Worm (Caenorhabditis elegans) whole organism, L4 larva: ENCODE measurements around the gene T12E12.6.

ENCODE experiments used
- F26F4.8 ChIP-seq: fragments of 200-800 bp; sonication (Bioruptor generic); conservative IDR thresholded peaks from 2 replicates; pipeline ENCODE4 v1.3.6; 2022; ENCODE audit warnings: missing genetic modification characterization, missing compliant biosample characterization
- T26A8.4 ChIP-seq: fragments of 200-800 bp; sonication (Bioruptor generic); IDR thresholded peaks from 2 replicates; pipeline ENCODE4 v1.3.6; 2022; ENCODE audit warnings: missing genetic modification characterization, missing compliant biosample characterization
- Y105C5A.15 ChIP-seq: fragments of 200-800 bp; sonication (Bioruptor generic); IDR thresholded peaks from 2 replicates; pipeline ENCODE4 v1.3.6; 2022; ENCODE audit warnings: missing genetic modification characterization, missing compliant biosample characterization
- Y48G9A.11 ChIP-seq: fragments of 200-800 bp; sonication (Bioruptor generic); IDR thresholded peaks from 2 replicates; pipeline ENCODE4 v1.3.6; 2022; ENCODE audit warnings: missing genetic modification reagents, missing genetic modification characterization, missing compliant biosample characterization
- Y75B8A.6 ChIP-seq: fragments of 200-800 bp; sonication (Bioruptor generic); IDR thresholded peaks from 2 replicates; pipeline ENCODE4 v1.3.6; 2022; ENCODE audit warnings: missing genetic modification reagents, missing genetic modification characterization, missing compliant biosample characterization
- aha-1 ChIP-seq: fragments of 150-350 bp; peaks from one replicate; lab custom pipeline; 2014; ENCODE audit warnings: missing biosample characterization, missing genetic modification characterization
- aly-2 ChIP-seq: sonication (generic microtip); optimal IDR thresholded peaks from 2 replicates; lab custom pipeline; 2018; ENCODE audit warnings: missing biosample characterization, missing genetic modification characterization
- ama-1 ChIP-seq: fragments of 150-350 bp; optimal IDR thresholded peaks from 2 replicates; lab custom pipeline; 2014; ENCODE audit warnings: inconsistent platforms, mixed read lengths
- arid-1 ChIP-seq: fragments of 200-800 bp; sonication (Bioruptor generic); conservative IDR thresholded peaks from 2 replicates; pipeline ENCODE4 v1.3.6; 2022; ENCODE audit warnings: missing genetic modification reagents, missing genetic modification characterization, missing compliant biosample characterization
- ceh-20 ChIP-seq: fragments of 200-800 bp; sonication (Bioruptor generic); IDR thresholded peaks from 2 replicates; pipeline ENCODE4 v1.3.6; 2022; ENCODE audit warnings: missing genetic modification reagents, missing genetic modification characterization, missing compliant biosample characterization
- ceh-32 ChIP-seq: sonication (generic microtip); optimal IDR thresholded peaks from 2 replicates; lab custom pipeline; 2016; ENCODE audit warnings: mild to moderate bottlenecking, missing genetic modification characterization, missing compliant biosample characterization; ENCODE audit not compliant: poor library complexity
- ceh-62 ChIP-seq: sonication (generic microtip); optimal IDR thresholded peaks from 2 replicates; lab custom pipeline; 2017; ENCODE audit warnings: missing biosample characterization, missing genetic modification characterization
- ces-1 ChIP-seq: fragments of 150-350 bp; sonication (generic microtip); optimal IDR thresholded peaks from 4 replicates; lab custom pipeline; 2014; ENCODE audit warnings: missing biosample characterization, missing genetic modification reagents, missing genetic modification characterization
- cey-2 ChIP-seq: sonication (generic microtip); optimal IDR thresholded peaks from 3 replicates; lab custom pipeline; 2017; ENCODE audit warnings: missing genetic modification characterization, mild to moderate bottlenecking, missing compliant biosample characterization, antibody characterized with exemption, borderline replicate concordance; ENCODE audit not compliant: insufficient read depth
- ctbp-1 ChIP-seq: fragments of 200-800 bp; sonication (Bioruptor generic); IDR thresholded peaks from 2 replicates; pipeline ENCODE4 v1.3.6; 2022; ENCODE audit warnings: missing genetic modification reagents, missing genetic modification characterization, missing compliant biosample characterization
- daf-19 ChIP-seq: fragments of 200-800 bp; sonication (Bioruptor generic); conservative IDR thresholded peaks from 2 replicates; pipeline ENCODE4 v1.3.6; 2022; ENCODE audit warnings: missing genetic modification characterization, missing compliant biosample characterization
- daf-8 ChIP-seq: fragments of 200-800 bp; sonication (Bioruptor generic); IDR thresholded peaks from 2 replicates; pipeline ENCODE4 v1.3.6; 2022; ENCODE audit warnings: missing genetic modification characterization, missing compliant biosample characterization
- dpl-1 ChIP-seq: fragments of 150-350 bp; optimal IDR thresholded peaks from 2 replicates; lab custom pipeline; 2014; ENCODE audit warnings: missing biosample characterization, missing genetic modification reagents, missing genetic modification characterization
- egl-27 ChIP-seq: sonication (generic microtip); optimal IDR thresholded peaks from 3 replicates; lab custom pipeline; 2017; ENCODE audit warnings: missing biosample characterization, missing genetic modification reagents, missing genetic modification characterization
- egl-43 ChIP-seq: fragments of 200-800 bp; sonication (Bioruptor generic); IDR thresholded peaks from 2 replicates; pipeline ENCODE4 v1.3.6; 2022; ENCODE audit warnings: missing genetic modification reagents, missing genetic modification characterization, missing compliant biosample characterization
- hlh-11 ChIP-seq: fragments of 200-800 bp; sonication (Bioruptor generic); optimal IDR thresholded peaks from 2 replicates; lab custom pipeline; 2018; ENCODE audit warnings: mild to moderate bottlenecking, missing genetic modification characterization, missing compliant biosample characterization
- hlh-30 ChIP-seq: sonication (generic microtip); optimal IDR thresholded peaks from 2 replicates; lab custom pipeline; 2017; ENCODE audit warnings: antibody characterized with exemption, mild to moderate bottlenecking, missing genetic modification characterization, missing compliant biosample characterization; ENCODE audit not compliant: insufficient read depth
- hmg-1.1 ChIP-seq: fragments of 200-800 bp; sonication (Bioruptor generic); IDR thresholded peaks from 2 replicates; pipeline ENCODE4 v1.3.6; 2022; ENCODE audit warnings: missing genetic modification reagents, missing genetic modification characterization, missing compliant biosample characterization
- jun-1 ChIP-seq: fragments of 150-350 bp; optimal IDR thresholded peaks from 2 replicates; lab custom pipeline; 2014; ENCODE audit warnings: missing biosample characterization, missing genetic modification reagents, missing genetic modification characterization
- lim-7 ChIP-seq: fragments of 200-800 bp; sonication (Bioruptor generic); IDR thresholded peaks from 2 replicates; pipeline ENCODE4 v1.3.6; 2022; ENCODE audit warnings: missing genetic modification characterization, missing compliant biosample characterization
- lin-15B ChIP-seq: fragments of 150-350 bp; sonication (generic microtip); optimal IDR thresholded peaks from 3 replicates; lab custom pipeline; 2014; ENCODE audit warnings: missing biosample characterization, missing genetic modification characterization
- lir-3 ChIP-seq: sonication (generic microtip); optimal IDR thresholded peaks from 2 replicates; lab custom pipeline; 2016; ENCODE audit warnings: mild to moderate bottlenecking, missing genetic modification characterization, missing compliant biosample characterization
- lsy-2 ChIP-seq, 2 experiments: fragments of 150-350 bp in 1 of 2; sonication (generic microtip) in 1 of 2; optimal IDR thresholded peaks; 2 replicates each; lab custom pipeline; 2014 to 2017; ENCODE audit warnings: missing biosample characterization in 2 of 2, missing genetic modification characterization in 2 of 2
- mdl-1 ChIP-seq, 2 experiments: fragments of 150-350 bp in 1 of 2; sonication (generic microtip) in 1 of 2; optimal IDR thresholded peaks; 2 replicates each; lab custom pipeline; 2014 to 2017; ENCODE audit warnings: missing biosample characterization in 2 of 2, missing genetic modification characterization in 2 of 2
- mep-1 ChIP-seq: fragments of 150-350 bp; sonication (generic microtip); optimal IDR thresholded peaks from 3 replicates; lab custom pipeline; 2014; ENCODE audit warnings: missing biosample characterization, missing genetic modification characterization
- mxl-3 ChIP-seq: fragments of 200-800 bp; sonication (Bioruptor generic); optimal IDR thresholded peaks from 2 replicates; lab custom pipeline; 2018; ENCODE audit warnings: mild to moderate bottlenecking, missing genetic modification characterization, missing compliant biosample characterization
- nhr-10 ChIP-seq: fragments of 150-350 bp; optimal IDR thresholded peaks from 2 replicates; lab custom pipeline; 2014; ENCODE audit warnings: missing biosample characterization, missing genetic modification characterization
- nhr-11 ChIP-seq: fragments of 150-350 bp; optimal IDR thresholded peaks from 2 replicates; lab custom pipeline; 2014; ENCODE audit warnings: missing biosample characterization, missing genetic modification characterization
- nhr-111 ChIP-seq: fragments of 200-800 bp; sonication (Bioruptor generic); optimal IDR thresholded peaks from 2 replicates; lab custom pipeline; 2018; ENCODE audit warnings: mild to moderate bottlenecking, missing genetic modification characterization, missing compliant biosample characterization
- nhr-28 ChIP-seq: fragments of 150-350 bp; optimal IDR thresholded peaks from 2 replicates; lab custom pipeline; 2014; ENCODE audit warnings: missing biosample characterization, missing genetic modification characterization
- nhr-48 ChIP-seq: sonication (generic microtip); optimal IDR thresholded peaks from 2 replicates; lab custom pipeline; 2016; ENCODE audit warnings: mild to moderate bottlenecking, missing genetic modification characterization, missing compliant biosample characterization
- nhr-6 ChIP-seq: fragments of 150-350 bp; optimal IDR thresholded peaks from 2 replicates; lab custom pipeline; 2014; ENCODE audit warnings: missing biosample characterization, missing genetic modification characterization
- nhr-77 ChIP-seq: fragments of 150-350 bp; optimal IDR thresholded peaks from 2 replicates; lab custom pipeline; 2014; ENCODE audit warnings: missing biosample characterization, missing genetic modification characterization
- php-3 ChIP-seq: fragments of 200-800 bp; sonication (Bioruptor generic); IDR thresholded peaks from 2 replicates; pipeline ENCODE4 v1.3.6; 2022; ENCODE audit warnings: missing genetic modification reagents, missing genetic modification characterization, missing compliant biosample characterization
- skn-1 ChIP-seq: fragments of 150-350 bp; optimal IDR thresholded peaks from 2 replicates; lab custom pipeline; 2014; ENCODE audit warnings: missing biosample characterization, missing genetic modification characterization
- snpc-1.2 ChIP-seq: fragments of 200-800 bp; sonication (Bioruptor generic); IDR thresholded peaks from 2 replicates; pipeline ENCODE4 v1.3.6; 2022; ENCODE audit warnings: missing genetic modification reagents, missing genetic modification characterization, missing compliant biosample characterization
- tag-97 ChIP-seq: fragments of 200-800 bp; sonication (Bioruptor generic); IDR thresholded peaks from 2 replicates; pipeline ENCODE4 v1.3.6; 2022; ENCODE audit warnings: missing genetic modification characterization, missing compliant biosample characterization
- unc-130 ChIP-seq: sonication (generic microtip); optimal IDR thresholded peaks from 2 replicates; lab custom pipeline; 2016; ENCODE audit warnings: missing genetic modification reagents, missing genetic modification characterization, missing compliant biosample characterization
- unc-62 ChIP-seq, 3 experiments: fragments of 150-350 bp in 1 of 3; sonication (generic microtip); optimal IDR thresholded peaks in 2 of 3; peaks in 1 of 3; 1 replicate in 1 of 3; 2 replicates in 2 of 3; lab custom pipeline; 2014 to 2017; ENCODE audit warnings: missing biosample characterization in 3 of 3, missing genetic modification characterization in 3 of 3, missing genetic modification reagents in 3 of 3, missing genotype in 1 of 3
- vab-7 ChIP-seq: fragments of 200-800 bp; sonication (Bioruptor generic); IDR thresholded peaks from 2 replicates; pipeline ENCODE4 v1.3.6; 2022; ENCODE audit warnings: missing genetic modification reagents, missing genetic modification characterization, missing compliant biosample characterization
- zag-1 ChIP-seq: fragments of 150-350 bp; optimal IDR thresholded peaks from 2 replicates; lab custom pipeline; 2014; ENCODE audit warnings: missing biosample characterization, missing genetic modification characterization
- zip-11 ChIP-seq: fragments of 200-800 bp; sonication (Bioruptor generic); IDR thresholded peaks from 2 replicates; pipeline ENCODE4 v1.3.6; 2022; ENCODE audit warnings: missing genetic modification characterization, missing compliant biosample characterization
- zip-2 ChIP-seq: fragments of 150-350 bp; optimal IDR thresholded peaks from 2 replicates; lab custom pipeline; 2014; ENCODE audit warnings: missing biosample characterization, missing genetic modification characterization
- ztf-11 ChIP-seq: fragments of 150-350 bp; optimal IDR thresholded peaks from 2 replicates; lab custom pipeline; 2014; ENCODE audit warnings: missing biosample characterization, missing genetic modification characterization

T12E12.6 gene

DNA sequence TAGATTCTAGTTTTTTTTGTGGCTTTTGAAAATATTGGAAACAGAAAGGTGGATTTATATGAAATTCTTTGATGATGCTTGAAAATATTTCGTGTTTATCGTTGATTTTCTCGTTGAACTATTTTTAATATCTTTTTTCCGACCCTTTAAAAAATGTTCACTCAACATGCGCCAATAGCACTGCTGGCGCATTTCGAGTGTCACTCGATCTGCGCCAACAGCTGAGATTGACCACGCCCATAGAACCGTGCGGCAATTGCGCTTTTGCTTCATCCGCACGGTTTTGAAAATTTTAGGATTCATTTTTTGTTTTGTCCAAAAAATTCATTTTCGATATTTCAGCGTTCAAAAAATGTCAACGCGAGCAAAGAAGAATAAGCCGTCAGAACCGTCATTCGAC, 32.6 kb downstream of the T12E12.6 start, which contains the start of gene tebp-2 (continued):
- TF ChIP-seq zip-2 (tag; lab: Kevin White, UChicago) (no peak), ama-1 (lab: Kevin White, UChicago) (no peak), unc-130 (GFP tag; lab: Kevin White, UChicago) (peak; percentile 56), daf-8 (GFP tag; lab: Robert Waterston, UW) (no peak), jun-1 (tag; lab: Kevin White, UChicago) (no peak), mep-1 (peak; percentile 39), ceh-62 (tag; lab: Kevin White, UChicago) (no peak), lim-7 (GFP tag; lab: Robert Waterston, UW) (no peak), Y105C5A.15 (GFP tag; lab: Robert Waterston, UW) (no peak), mdl-1 (tag; optimal IDR thresholded peaks at IDR 0.05; lab: Kevin White, UChicago) (no peak), hmg-1.1 (GFP tag; lab: Robert Waterston, UW) (no peak), zag-1 (tag; lab: Kevin White, UChicago) (no peak), nhr-77 (tag; lab: Kevin White, UChicago) (no peak), egl-27 (tag; lab: Kevin White, UChicago) (no peak), F26F4.8 (GFP tag; lab: Robert Waterston, UW) (no peak), egl-43 (GFP tag; lab: Robert Waterston, UW) (no peak), cey-2 (tag; lab: Kevin White, UChicago) (no peak), lir-3 (tag; lab: Kevin White, UChicago) (no peak), hlh-11 (tag; lab: Kevin White, UChicago) (no peak)
- TF ChIP-seq, all 104 proteins: peak for 10

DNA sequence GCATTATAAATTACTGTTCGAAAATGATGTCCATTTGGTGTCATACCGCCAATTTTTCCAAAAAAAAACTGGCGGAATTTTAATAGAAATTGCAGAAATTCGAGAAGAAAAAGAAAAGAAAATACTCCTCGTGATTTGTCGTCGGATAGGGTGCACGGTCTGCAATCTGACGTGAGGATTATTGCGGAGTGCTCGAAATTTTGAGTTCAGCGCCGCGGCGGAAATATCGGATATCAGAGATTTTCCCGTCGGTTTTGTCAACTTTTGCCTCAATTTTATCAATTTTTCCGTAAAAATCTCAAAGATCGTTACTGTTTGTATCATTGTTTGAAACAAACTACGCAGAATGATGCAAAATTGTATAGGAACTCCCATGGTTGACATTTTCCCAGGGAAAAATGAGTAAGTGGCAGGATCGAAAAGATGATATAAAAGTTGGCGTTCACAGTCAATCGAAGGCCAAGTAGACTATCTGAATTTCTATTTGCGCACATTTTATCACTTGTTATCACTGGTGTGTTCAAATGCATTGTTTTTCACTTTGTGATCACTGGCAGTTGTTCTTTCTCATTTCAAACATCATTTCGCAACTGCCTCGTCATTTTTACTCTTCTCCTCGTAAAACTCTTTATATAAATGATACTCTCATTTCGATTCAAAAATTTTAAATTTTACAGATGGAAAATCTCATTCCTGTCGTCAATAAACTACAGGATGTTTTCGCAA, 36.0 kb downstream of the T12E12.6 start, which contains the start of the genes fem-1 and drp-1:
Gene fem-1, minus strand, starts transcription at position 150 of the 726 bp plus-strand sequence.
Gene drp-1, plus strand, starts transcription at position 676 of the 726 bp plus-strand sequence.
- TF ChIP-seq unc-130 (GFP tag; lab: Kevin White, UChicago) (no peak), mdl-1 (tag; optimal IDR thresholded peaks at IDR 0.05; lab: Kevin White, UChicago) (no peak), arid-1 (GFP tag; lab: Robert Waterston, UW) (no peak), nhr-11 (no peak), vab-7 (GFP tag; lab: Robert Waterston, UW) (no peak), skn-1 (tag; lab: Kevin White, UChicago) (no peak), dpl-1 (peak; percentile 29), zip-11 (GFP tag; lab: Robert Waterston, UW) (no peak), lim-7 (GFP tag; lab: Robert Waterston, UW) (no peak), nhr-28 (tag; lab: Kevin White, UChicago) (no peak), T26A8.4 (GFP tag; lab: Robert Waterston, UW) (no peak), daf-19 (GFP tag; lab: Robert Waterston, UW) (no peak), unc-62 (GFP tag; optimal IDR thresholded peaks at IDR 0.05 in 1 of 2; lab: Kevin White, UChicago) (peak in 1 of 2 experiments; percentile 31), unc-62 (tag; optimal IDR thresholded peaks at IDR 0.05; lab: Kevin White, UChicago) (no peak), ceh-32 (no peak), ces-1 (GFP tag; lab: Kevin White, UChicago) (no peak), nhr-48 (tag; lab: Kevin White, UChicago) (no peak), nhr-111 (GFP tag; lab: Kevin White, UChicago) (no peak), ctbp-1 (GFP tag; lab: Robert Waterston, UW) (0 out of 2 replicates have a peak, but pooled peaks have one; percentile 31), nhr-10 (no peak), aha-1 (tag; lab: Kevin White, UChicago) (no peak), ceh-20 (no peak), Y48G9A.11 (GFP tag; lab: Robert Waterston, UW) (no peak), snpc-1.2 (GFP tag; lab: Robert Waterston, UW) (0 out of 2 replicates have a peak, but pooled peaks have one; percentile 9), nhr-6 (tag; lab: Kevin White, UChicago) (no peak), Y75B8A.6 (GFP tag; lab: Robert Waterston, UW) (no peak), lin-15B (tag; lab: Kevin White, UChicago) (no peak), aly-2 (tag; lab: Kevin White, UChicago) (no peak), lsy-2 (tag; optimal IDR thresholded peaks at IDR 0.05; lab: Kevin White, UChicago) (peak in 1 of 2 experiments; percentile 0), tag-97 (GFP tag; lab: Robert Waterston, UW) (no peak), ztf-11 (tag; lab: Kevin White, UChicago) (no peak), php-3 (GFP tag; lab: Robert Waterston, UW) (no peak), hlh-30 (peak; percentile 75), mxl-3 (GFP tag; lab: Kevin White, UChicago) (no peak)
